Worm (Caenorhabditis elegans) whole organism, L4/young adult: ENCODE results near the gene rimb-1.

Experiments used
- dao-5 ChIP-seq: sonication (generic microtip); optimal IDR thresholded peaks from 2 replicates; lab custom pipeline; 2016; ENCODE audit warnings: missing genotype, missing genetic modification characterization, moderate library complexity, missing compliant biosample characterization
- him-1 ChIP-seq: sonication (generic microtip); optimal IDR thresholded peaks from 2 replicates; lab custom pipeline; 2016; ENCODE audit warnings: missing genotype, missing genetic modification reagents, missing genetic modification characterization, missing compliant biosample characterization

- TF ChIP-seq him-1 (tag; lab: Kevin White, UChicago): no peak
- no peak for TF ChIP-seq dao-5 (tag; lab: Kevin White, UChicago)
Measured at ce11 chrIII:1853944-1854343, 65.8 kb downstream of the rimb-1 start.
